Fruit fly (Drosophila melanogaster) whole organism, adult: Measurements from ENCODE around the gene CG13972.
A peak's percentile ranks its signal among the peaks of the same experiment; 100 is the strongest.

ENCODE experiments used
- CG11617 ChIP-seq: fragments of 200-800 bp; sonication (Bioruptor generic); optimal IDR thresholded peaks from 2 replicates; lab custom pipeline; 2017; ENCODE audit warnings: mild to moderate bottlenecking, missing biosample characterization, missing genetic modification reagents, missing genetic modification characterization
- CG12768 ChIP-seq: fragments of 200-800 bp; sonication (Bioruptor generic); optimal IDR thresholded peaks from 2 replicates; lab custom pipeline; 2017; ENCODE audit warnings: missing biosample characterization, missing genetic modification characterization, mild to moderate bottlenecking, moderate library complexity, missing genetic modification reagents
- CG14711 ChIP-seq: fragments of 200-800 bp; sonication (Bioruptor generic); optimal IDR thresholded peaks from 2 replicates; lab custom pipeline; 2018; ENCODE audit warnings: missing biosample characterization, mild to moderate bottlenecking, missing genetic modification characterization, moderate library complexity
- CG1620 ChIP-seq: fragments of 200-800 bp; sonication (Bioruptor generic); optimal IDR thresholded peaks from 2 replicates; lab custom pipeline; 2016; ENCODE audit warnings: missing biosample characterization, missing genetic modification characterization
- CG33017 ChIP-seq: fragments of 200-800 bp; sonication (Bioruptor generic); optimal IDR thresholded peaks from 2 replicates; lab custom pipeline; 2018; ENCODE audit warnings: missing biosample characterization, mild to moderate bottlenecking, missing genetic modification characterization, moderate library complexity
- CG5204 ChIP-seq: fragments of 200-800 bp; sonication (Bioruptor generic); optimal IDR thresholded peaks from 2 replicates; lab custom pipeline; 2016; ENCODE audit warnings: missing biosample characterization, missing genetic modification characterization
- CG7045 ChIP-seq: fragments of 200-800 bp; sonication (Bioruptor generic); optimal IDR thresholded peaks from 2 replicates; lab custom pipeline; 2017; ENCODE audit warnings: missing biosample characterization, mild to moderate bottlenecking, missing genetic modification characterization
- CG7101 ChIP-seq: fragments of 200-800 bp; sonication (Bioruptor generic); optimal IDR thresholded peaks from 2 replicates; lab custom pipeline; 2018; ENCODE audit warnings: missing biosample characterization, mild to moderate bottlenecking, missing genetic modification characterization, moderate library complexity
- Clk ChIP-seq: fragments of 200-800 bp; sonication (Bioruptor generic); optimal IDR thresholded peaks from 2 replicates; lab custom pipeline; 2017; ENCODE audit warnings: missing biosample characterization, missing genetic modification characterization
- Crg-1 ChIP-seq: fragments of 200-800 bp; sonication (Bioruptor generic); optimal IDR thresholded peaks from 2 replicates; lab custom pipeline; 2016; ENCODE audit warnings: missing biosample characterization, missing genetic modification characterization
- Hr96 ChIP-seq: fragments of 200-800 bp; sonication (Bioruptor generic); optimal IDR thresholded peaks from 2 replicates; lab custom pipeline; 2016; ENCODE audit warnings: missing biosample characterization, missing genetic modification characterization
- Mnt ChIP-seq: fragments of 200-800 bp; sonication (Bioruptor generic); optimal IDR thresholded peaks from 2 replicates; lab custom pipeline; 2016; ENCODE audit warnings: missing biosample characterization, mild to moderate bottlenecking, missing genetic modification characterization
- bab1 ChIP-seq: fragments of 200-800 bp; sonication (Bioruptor generic); optimal IDR thresholded peaks from 3 replicates; lab custom pipeline; 2019; ENCODE audit warnings: missing biosample characterization, mild to moderate bottlenecking, missing genetic modification characterization, moderate library complexity
- cic ChIP-seq: fragments of 200-800 bp; sonication (Bioruptor generic); optimal IDR thresholded peaks from 2 replicates; lab custom pipeline; 2017; ENCODE audit warnings: missing biosample characterization, mild to moderate bottlenecking, missing genetic modification characterization, moderate library complexity
- cnc ChIP-seq, 2 experiments: fragments of >200 bp; optimal IDR thresholded peaks; 2 replicates each; lab custom pipeline; 2017
- kay ChIP-seq: fragments of 200-800 bp; sonication (Bioruptor generic); peaks from one replicate; lab custom pipeline; 2016; ENCODE audit warnings: missing biosample characterization, missing genetic modification characterization, borderline replicate concordance
- ovo ChIP-seq: fragments of 200-800 bp; sonication (Bioruptor generic); optimal IDR thresholded peaks from 2 replicates; lab custom pipeline; 2016; ENCODE audit warnings: missing biosample characterization, missing genetic modification characterization
- pad ChIP-seq: fragments of 200-800 bp; sonication (Bioruptor generic); optimal IDR thresholded peaks from 3 replicates; lab custom pipeline; 2017; ENCODE audit warnings: missing biosample characterization, missing genetic modification characterization, mild to moderate bottlenecking, moderate library complexity, missing genetic modification reagents
- tj ChIP-seq: fragments of 200-800 bp; sonication (Bioruptor generic); optimal IDR thresholded peaks from 3 replicates; lab custom pipeline; 2017; ENCODE audit warnings: missing biosample characterization, mild to moderate bottlenecking, missing genetic modification characterization, moderate library complexity
- toe ChIP-seq: fragments of 200-800 bp; sonication (Bioruptor generic); optimal IDR thresholded peaks from 2 replicates; lab custom pipeline; 2016; ENCODE audit warnings: missing biosample characterization, missing genetic modification characterization

Gene CG13972

dm6 chr3R:27556466-27556865, 39.4 kb upstream of the CG13972 start:
- no peak for TF ChIP-seq bab1
- TF ChIP-seq CG1620 = no peak
- no peak for TF ChIP-seq Crg-1 (GFP tag; lab: Kevin White, UChicago)
- no peak for TF ChIP-seq CG12768 (GFP tag; lab: Kevin White, UChicago)

dm6 chr3R:27555853-27556252, 38.8 kb upstream of the CG13972 start:
- TF ChIP-seq pad (GFP tag; lab: Kevin White, UChicago) (no peak), kay (GFP tag; lab: Kevin White, UChicago) (peak; percentile 52)

dm6 chr3R:27554964-27555363, 37.9 kb upstream of the CG13972 start:
- TF ChIP-seq pad (GFP tag; lab: Kevin White, UChicago) (no peak), CG14711 (tag; lab: Kevin White, UChicago) (peak; percentile 39), CG33017 (tag; lab: Kevin White, UChicago) (peak; percentile 49), CG7045 (GFP tag; lab: Kevin White, UChicago) (peak; percentile 14), tj (GFP tag; lab: Kevin White, UChicago) (no peak), cic (GFP tag; lab: Kevin White, UChicago) (no peak), toe (GFP tag; lab: Kevin White, UChicago) (no peak), CG11617 (GFP tag; lab: Kevin White, UChicago) (peak; percentile 5), Mnt (no peak), ovo (GFP tag; lab: Kevin White, UChicago) (no peak), CG7101 (peak; percentile 18), Hr96 (GFP tag; lab: Kevin White, UChicago) (no peak), CG5204 (GFP tag; lab: Kevin White, UChicago) (no peak), cnc (optimal IDR thresholded peaks at IDR 0.05; lab: Kevin White, UChicago) (no peak), kay (GFP tag; lab: Kevin White, UChicago) (no peak), CG1620 (no peak), Crg-1 (GFP tag; lab: Kevin White, UChicago) (no peak), Clk (GFP tag; lab: Kevin White, UChicago) (no peak), CG12768 (GFP tag; lab: Kevin White, UChicago) (peak; percentile 29), bab1 (peak; percentile 51)

dm6 chr3R:27553921-27554320, 36.9 kb upstream of the CG13972 start:
- TF ChIP-seq Hr96 (GFP tag; lab: Kevin White, UChicago) (peak; percentile 51), Crg-1 (GFP tag; lab: Kevin White, UChicago) (no peak), pad (GFP tag; lab: Kevin White, UChicago) (peak; percentile 32), CG1620 (no peak), bab1 (peak; percentile 92), cic (GFP tag; lab: Kevin White, UChicago) (no peak), CG33017 (tag; lab: Kevin White, UChicago) (peak; percentile 43), CG12768 (GFP tag; lab: Kevin White, UChicago) (no peak), toe (GFP tag; lab: Kevin White, UChicago) (peak; percentile 10), CG14711 (tag; lab: Kevin White, UChicago) (peak; percentile 73), CG5204 (GFP tag; lab: Kevin White, UChicago) (peak; percentile 48), tj (GFP tag; lab: Kevin White, UChicago) (peak; percentile 41), CG11617 (GFP tag; lab: Kevin White, UChicago) (peak; percentile 57), CG7045 (GFP tag; lab: Kevin White, UChicago) (peak; percentile 45), ovo (GFP tag; lab: Kevin White, UChicago) (no peak), CG7101 (peak; percentile 53), kay (GFP tag; lab: Kevin White, UChicago) (no peak), Clk (GFP tag; lab: Kevin White, UChicago) (no peak), cnc (optimal IDR thresholded peaks at IDR 0.05; lab: Kevin White, UChicago) (peak in 1 of 2 experiments; percentile 2), Mnt (no peak)

dm6 chr3R:27553379-27553778, 36.3 kb upstream of the CG13972 start:
- TF ChIP-seq kay (GFP tag; lab: Kevin White, UChicago) = peak; percentile 80
- TF ChIP-seq toe (GFP tag; lab: Kevin White, UChicago) = no peak
- peak; percentile 85 for TF ChIP-seq cic (GFP tag; lab: Kevin White, UChicago)

- no peak for TF ChIP-seq CG14711 (tag; lab: Kevin White, UChicago)
- TF ChIP-seq Mnt = no peak
- TF ChIP-seq CG33017 (tag; lab: Kevin White, UChicago) = no peak
- TF ChIP-seq CG1620 = no peak
- TF ChIP-seq ovo (GFP tag; lab: Kevin White, UChicago) = no peak
- TF ChIP-seq Crg-1 (GFP tag; lab: Kevin White, UChicago) = no peak
Observed at dm6 chr3R:27552710-27553109, 35.7 kb upstream of the CG13972 start.

- TF ChIP-seq Hr96 (GFP tag; lab: Kevin White, UChicago) = no peak
- TF ChIP-seq CG7101 = no peak
- TF ChIP-seq ovo (GFP tag; lab: Kevin White, UChicago) = no peak
- TF ChIP-seq cnc (optimal IDR thresholded peaks at IDR 0.05; lab: Kevin White, UChicago) = no peak
- no peak for TF ChIP-seq CG12768 (GFP tag; lab: Kevin White, UChicago)
- no peak for TF ChIP-seq CG11617 (GFP tag; lab: Kevin White, UChicago)
- TF ChIP-seq CG1620 = no peak
- TF ChIP-seq CG14711 (tag; lab: Kevin White, UChicago) = no peak
- TF ChIP-seq toe (GFP tag; lab: Kevin White, UChicago) = no peak
- TF ChIP-seq CG33017 (tag; lab: Kevin White, UChicago) = no peak
- no peak for TF ChIP-seq Crg-1 (GFP tag; lab: Kevin White, UChicago)
- TF ChIP-seq kay (GFP tag; lab: Kevin White, UChicago) = no peak
- no peak for TF ChIP-seq tj (GFP tag; lab: Kevin White, UChicago)
- TF ChIP-seq cic (GFP tag; lab: Kevin White, UChicago) = no peak
- no peak for TF ChIP-seq pad (GFP tag; lab: Kevin White, UChicago)
- no peak for TF ChIP-seq Mnt
- TF ChIP-seq CG5204 (GFP tag; lab: Kevin White, UChicago) = no peak
- no peak for TF ChIP-seq Clk (GFP tag; lab: Kevin White, UChicago)
- no peak for TF ChIP-seq bab1
Observed at dm6 chr3R:27547378-27547949, 30.4 kb upstream of the CG13972 start.
